Fruit fly (Drosophila melanogaster) Kc167 (cell line): ENCODE measurements around the gene CG18259.

Experiments
- Myc ChIP-seq: fragments of >200 bp; optimal IDR thresholded peaks from 2 replicates; lab custom pipeline; 2017; ENCODE audit warnings: missing external identifiers
- Sin3A ChIP-seq: fragments of >200 bp; optimal IDR thresholded peaks from 2 replicates; lab custom pipeline; 2018; ENCODE audit warnings: missing external identifiers
- h ChIP-seq: fragments of >200 bp; optimal IDR thresholded peaks from 3 replicates; lab custom pipeline; 2018; ENCODE audit warnings: missing external identifiers
- insv ChIP-seq: fragments of >200 bp; optimal IDR thresholded peaks from 3 replicates; lab custom pipeline; 2018; ENCODE audit warnings: missing external identifiers
- psq ChIP-seq: fragments of >200 bp; optimal IDR thresholded peaks from 2 replicates; lab custom pipeline; 2017; ENCODE audit warnings: missing external identifiers
- ttk ChIP-seq: sonication (Bioruptor generic); optimal IDR thresholded peaks from 2 replicates; lab custom pipeline; 2017; ENCODE audit warnings: missing external identifiers

Gene CG18259

dm6 chrX:18783417-18784123, at the start of gene CG18259:
Gene CG18259, minus strand, starts transcription at chrX:18783494.
- TF ChIP-seq h (lab: Kevin White, UChicago), result no peak
- no peak for TF ChIP-seq ttk
- TF ChIP-seq Sin3A (lab: Kevin White, UChicago), result peak; percentile 85

- TF ChIP-seq Myc (lab: Kevin White, UChicago), result no peak
- no peak for TF ChIP-seq ttk
- no peak for TF ChIP-seq insv
- TF ChIP-seq Sin3A (lab: Kevin White, UChicago), result no peak
- no peak for TF ChIP-seq psq (lab: Kevin White, UChicago)
- no peak for TF ChIP-seq h (lab: Kevin White, UChicago)
Measured at dm6 chrX:18832371-18832852, 49.1 kb upstream of the CG18259 start, which contains the start of gene Pvf1. Gene Pvf1, plus strand, starts transcription at chrX:18832682.

dm6 chrX:18830396-18830795, 47.1 kb upstream of the CG18259 start, which contains the start of gene CG7101:
Gene CG7101, plus strand, starts transcription at chrX:18830591.
- TF ChIP-seq psq (lab: Kevin White, UChicago) (no peak), Sin3A (lab: Kevin White, UChicago) (no peak), h (lab: Kevin White, UChicago) (no peak), insv (no peak), ttk (no peak), Myc (lab: Kevin White, UChicago) (no peak)

- no peak for TF ChIP-seq Sin3A (lab: Kevin White, UChicago)
- no peak for TF ChIP-seq psq (lab: Kevin White, UChicago)
- no peak for TF ChIP-seq insv
- no peak for TF ChIP-seq h (lab: Kevin White, UChicago)
- no peak for TF ChIP-seq Myc (lab: Kevin White, UChicago)
- no peak for TF ChIP-seq ttk
Measured at dm6 chrX:18814944-18815343, 31.6 kb upstream of the CG18259 start.

- TF ChIP-seq h (lab: Kevin White, UChicago) (no peak), insv (no peak), psq (lab: Kevin White, UChicago) (no peak), Myc (lab: Kevin White, UChicago) (no peak), Sin3A (lab: Kevin White, UChicago) (no peak), ttk (no peak)
Measured at dm6 chrX:18814373-18814772, 31.1 kb upstream of the CG18259 start.

dm6 chrX:18813049-18813448, 29.8 kb upstream of the CG18259 start, which contains the start of gene CG42450:
Gene CG42450, plus strand, starts transcription at chrX:18813297.
- no peak for TF ChIP-seq ttk
- no peak for TF ChIP-seq h (lab: Kevin White, UChicago)
- no peak for TF ChIP-seq insv
- no peak for TF ChIP-seq psq (lab: Kevin White, UChicago)
- no peak for TF ChIP-seq Sin3A (lab: Kevin White, UChicago)
- TF ChIP-seq Myc (lab: Kevin White, UChicago), result no peak

- TF ChIP-seq Sin3A (lab: Kevin White, UChicago) (no peak), Myc (lab: Kevin White, UChicago) (no peak), ttk (no peak)
Measured at dm6 chrX:18812111-18812510, 28.8 kb upstream of the CG18259 start.

dm6 chrX:18806365-18806764, 23.1 kb upstream of the CG18259 start, which contains the start of gene CG7058:
Gene CG7058, plus strand, starts transcription at chrX:18806694.
- TF ChIP-seq Myc (lab: Kevin White, UChicago) (no peak), h (lab: Kevin White, UChicago) (no peak), psq (lab: Kevin White, UChicago) (no peak), ttk (no peak), insv (no peak), Sin3A (lab: Kevin White, UChicago) (no peak)

dm6 chrX:18805036-18805435, 21.7 kb upstream of the CG18259 start:
- TF ChIP-seq ttk (no peak), insv (no peak), psq (lab: Kevin White, UChicago) (no peak)

dm6 chrX:18801293-18801692, 18.0 kb upstream of the CG18259 start:
- TF ChIP-seq Sin3A (lab: Kevin White, UChicago) (no peak), psq (lab: Kevin White, UChicago) (no peak), Myc (lab: Kevin White, UChicago) (no peak), h (lab: Kevin White, UChicago) (no peak), insv (no peak), ttk (no peak)

dm6 chrX:18800167-18800566, 16.9 kb upstream of the CG18259 start:
- TF ChIP-seq ttk (no peak), psq (lab: Kevin White, UChicago) (no peak), h (lab: Kevin White, UChicago) (no peak), Myc (lab: Kevin White, UChicago) (no peak), Sin3A (lab: Kevin White, UChicago) (no peak), insv (no peak)

dm6 chrX:18799307-18799855, 16.1 kb upstream of the CG18259 start:
- TF ChIP-seq psq (lab: Kevin White, UChicago), result no peak
- no peak for TF ChIP-seq ttk
- TF ChIP-seq h (lab: Kevin White, UChicago), result no peak
- no peak for TF ChIP-seq Sin3A (lab: Kevin White, UChicago)
- no peak for TF ChIP-seq insv
- no peak for TF ChIP-seq Myc (lab: Kevin White, UChicago)
